Fruit fly (Drosophila melanogaster): ENCODE data around the gene CG42304.

CG42304 gene

dm6 chr3L:2702474-2702873 is 50.6 kb downstream of the CG42304 start:
- no peak for TF ChIP-seq noc (tag; optimal IDR thresholded peaks at IDR 0.05)

Measured in whole organism, larva.